Fruit fly (Drosophila melanogaster): ENCODE results near the gene Cpr67B.
A peak's percentile ranks its signal among the peaks of the same experiment; 100 is the strongest.

Cpr67B gene

dm6 chr3L:9446731-9447238, 42.2 kb downstream of the Cpr67B start, which contains the start of gene CG3529:
Gene CG3529 (plus strand): TSS chr3L:9446864.
- TF ChIP-seq noc (tag; optimal IDR thresholded peaks at IDR 0.05): peak; percentile 11

dm6 chr3L:9447239-9447777, 42.7 kb downstream of the Cpr67B start:
- peak; percentile 64 for TF ChIP-seq noc (tag; optimal IDR thresholded peaks at IDR 0.05)

dm6 chr3L:9451522-9452118, 47.0 kb downstream of the Cpr67B start, which contains the start of the genes CG3448 and ghi:
Gene CG3448 (minus strand): TSS chr3L:9451572.
Gene ghi (plus strand): TSS chr3L:9451876.
- TF ChIP-seq noc (tag; optimal IDR thresholded peaks at IDR 0.05): peak; percentile 56

- TF ChIP-seq noc (tag; optimal IDR thresholded peaks at IDR 0.05): no peak
These were observed 47.8 kb downstream of the Cpr67B start for dm6 chr3L:9452422-9452821.

All from whole organism, larva.